Worm (Caenorhabditis elegans) whole organism, midembryonic: ENCODE results near the gene sago-1.

Source experiments
- cog-1 ChIP-seq: sonication (generic microtip); optimal IDR thresholded peaks from 2 replicates; lab custom pipeline; 2016; ENCODE audit warnings: missing genetic modification characterization, missing compliant biosample characterization
- ref-1 ChIP-seq: fragments of 200-800 bp; sonication (Bioruptor generic); conservative IDR thresholded peaks from 2 replicates; pipeline ENCODE4 v1.3.6; 2022; ENCODE audit warnings: missing genetic modification reagents, missing genetic modification characterization, missing compliant biosample characterization

DNA sequence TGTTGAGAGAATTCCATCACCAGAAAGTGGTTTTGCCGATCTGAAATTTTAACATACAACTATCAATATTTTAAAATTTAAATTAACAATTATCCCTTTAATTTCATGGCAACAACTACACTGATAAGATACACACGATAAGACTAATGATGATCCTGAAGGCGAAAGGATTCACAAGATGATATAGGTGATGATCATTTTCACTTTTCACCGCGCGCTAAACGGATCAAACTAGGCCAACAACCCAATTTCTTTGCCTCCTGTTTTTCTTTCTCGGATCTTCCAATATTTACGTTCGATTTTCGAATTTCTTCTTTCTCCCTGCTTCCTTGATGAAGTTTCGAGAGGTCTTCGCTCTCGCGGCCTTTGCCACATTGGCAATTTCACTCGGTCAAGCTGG, 44.4 kb upstream of the sago-1 start, which contains the start of gene K08B12.1:
- TF ChIP-seq ref-1 = no peak
- no peak for TF ChIP-seq cog-1 (tag; lab: Kevin White, UChicago)
